Worm (Caenorhabditis elegans): ENCODE data around the gene H03G16.7.

Gene H03G16.7

DNA sequence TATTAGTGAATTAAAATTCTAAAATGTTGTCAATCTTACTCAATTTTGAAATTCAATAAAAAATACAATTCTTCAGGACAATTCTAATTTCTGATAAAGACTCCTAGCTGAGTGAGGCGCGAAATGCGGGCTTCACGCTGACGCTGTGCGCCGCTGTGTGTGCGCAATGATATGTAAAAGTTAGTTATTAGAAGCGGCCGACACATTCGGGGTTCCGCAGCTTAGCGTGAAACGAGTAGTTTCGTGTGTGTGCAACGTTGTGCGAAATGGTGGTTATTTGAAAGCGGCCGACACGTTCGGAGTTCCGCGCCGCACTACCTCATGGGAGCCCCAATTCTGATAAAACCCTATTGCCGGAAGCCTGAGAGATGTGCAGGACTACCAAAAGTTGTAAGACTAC, 19.4 kb upstream of the H03G16.7 start:
- TF ChIP-seq fkh-10 (GFP tag; optimal IDR thresholded peaks at IDR 0.05) (no peak), elt-4 (tag; optimal IDR thresholded peaks at IDR 0.05) (no peak), C38D4.7 (GFP tag; optimal IDR thresholded peaks at IDR 0.05) (no peak), ceh-14 (tag; optimal IDR thresholded peaks at IDR 0.05) (no peak), pat-9 (tag; optimal IDR thresholded peaks at IDR 0.05) (no peak), T23F11.4 (GFP tag; optimal IDR thresholded peaks at IDR 0.05) (no peak), pag-3 (tag; optimal IDR thresholded peaks at IDR 0.05; ENCODE audit: borderline replicate concordance) (no peak), che-1 (tag; optimal IDR thresholded peaks at IDR 0.05) (no peak)

DNA sequence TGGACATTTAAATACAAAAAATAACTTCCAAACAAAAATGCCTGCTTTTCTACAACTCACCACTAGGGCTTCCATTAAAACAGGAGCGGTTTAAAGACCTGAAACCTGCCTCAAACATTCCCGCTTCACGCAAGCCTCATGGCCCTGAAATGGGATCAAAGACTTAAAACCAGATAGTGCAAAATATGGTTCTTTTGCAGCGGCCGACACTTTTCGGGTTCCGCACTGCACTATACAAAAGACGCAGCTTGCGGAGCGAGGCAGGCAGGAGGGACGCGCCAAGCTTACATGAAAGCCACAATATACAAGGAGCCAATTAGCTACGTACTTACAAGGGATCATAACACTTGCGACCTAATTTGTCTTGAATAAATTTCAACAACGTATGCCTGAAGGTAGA, 17.7 kb upstream of the H03G16.7 start:
- TF ChIP-seq gmeb-2 (tag; optimal IDR thresholded peaks at IDR 0.05) (no peak), syd-9 (tag; optimal IDR thresholded peaks at IDR 0.05) (no peak), ahr-1 (tag; optimal IDR thresholded peaks at IDR 0.05) (no peak), pax-1 (tag; optimal IDR thresholded peaks at IDR 0.05) (no peak), sdc-2 (tag; optimal IDR thresholded peaks at IDR 0.05) (no peak), unc-3 (GFP tag; conservative IDR thresholded peaks at IDR 0.05) (no peak), unc-3 (tag; optimal IDR thresholded peaks at IDR 0.05) (no peak), nhr-232 (tag; optimal IDR thresholded peaks at IDR 0.05) (no peak), K09A11.1 (tag; optimal IDR thresholded peaks at IDR 0.05; ENCODE audit: insufficient read depth) (no peak), tbx-2 (tag; optimal IDR thresholded peaks at IDR 0.05) (no peak), elt-4 (tag; optimal IDR thresholded peaks at IDR 0.05) (no peak)

DNA sequence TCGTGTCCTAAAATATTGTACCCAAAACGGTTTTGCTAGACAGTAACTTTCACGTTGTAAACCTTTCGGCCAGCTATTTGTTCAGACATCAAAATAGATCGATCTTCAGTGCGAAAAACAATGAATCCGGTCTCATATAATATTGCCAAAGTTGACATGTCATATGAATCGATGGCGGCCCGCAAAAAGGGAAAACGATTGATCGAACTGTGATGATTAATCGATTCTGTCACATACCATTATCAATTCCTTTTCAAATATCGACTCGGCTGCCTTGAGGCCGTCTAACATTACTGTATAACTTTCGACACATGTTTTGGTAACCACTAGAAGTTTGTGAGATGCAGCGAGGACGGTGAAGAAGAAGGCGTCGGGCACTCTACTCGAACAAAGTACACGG, 17.1 kb upstream of the H03G16.7 start:
- no peak for TF ChIP-seq unc-86 (tag; optimal IDR thresholded peaks at IDR 0.05)
- TF ChIP-seq sox-4 (tag; optimal IDR thresholded peaks at IDR 0.05) = no peak
- TF ChIP-seq unc-3 (GFP tag; conservative IDR thresholded peaks at IDR 0.05) = no peak
- TF ChIP-seq unc-3 (tag; optimal IDR thresholded peaks at IDR 0.05) = no peak
- no peak for TF ChIP-seq ceh-9 (tag; optimal IDR thresholded peaks at IDR 0.05)
- TF ChIP-seq pag-3 (tag; optimal IDR thresholded peaks at IDR 0.05; ENCODE audit: borderline replicate concordance) = no peak
- TF ChIP-seq hlh-6 (tag; optimal IDR thresholded peaks at IDR 0.05) = no peak
- no peak for TF ChIP-seq nhr-11 (tag; optimal IDR thresholded peaks at IDR 0.05)
- no peak for TF ChIP-seq rnt-1 (tag; optimal IDR thresholded peaks at IDR 0.05)
- no peak for TF ChIP-seq elt-2 (tag; optimal IDR thresholded peaks at IDR 0.05)
- TF ChIP-seq pat-9 (tag; optimal IDR thresholded peaks at IDR 0.05) = no peak
- no peak for TF ChIP-seq unc-42 (tag; optimal IDR thresholded peaks at IDR 0.05)
- no peak for TF ChIP-seq pros-1 (tag; optimal IDR thresholded peaks at IDR 0.05)
- no peak for TF ChIP-seq pha-2 (tag; optimal IDR thresholded peaks at IDR 0.05)
- TF ChIP-seq ceh-19 (GFP tag; optimal IDR thresholded peaks at IDR 0.05) = no peak
- no peak for TF ChIP-seq ceh-14 (tag; optimal IDR thresholded peaks at IDR 0.05)
- no peak for TF ChIP-seq ceh-30 (tag; optimal IDR thresholded peaks at IDR 0.05)
- TF ChIP-seq eyg-1 (tag; optimal IDR thresholded peaks at IDR 0.05) = no peak

DNA sequence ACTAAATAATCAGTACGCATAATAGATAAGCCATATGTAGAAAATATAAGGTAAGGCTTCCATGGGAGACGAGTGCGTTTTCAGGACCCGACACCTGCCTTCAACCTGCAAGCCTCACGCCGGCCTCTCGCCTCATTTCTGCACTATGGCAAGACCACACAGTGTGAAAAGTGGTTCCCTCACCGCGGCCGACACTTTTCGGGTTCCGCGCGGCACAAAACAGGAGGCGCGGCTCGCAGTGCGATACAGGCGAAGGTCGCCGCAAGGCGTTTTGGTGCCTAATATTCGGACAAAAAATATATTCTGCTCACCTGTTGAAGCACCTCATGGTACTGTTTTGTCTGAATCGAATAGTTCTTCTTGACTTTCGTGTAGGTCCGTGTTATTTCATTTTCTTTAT, 14.3 kb upstream of the H03G16.7 start:
- no peak for TF ChIP-seq Y22D7AL.16 (tag; optimal IDR thresholded peaks at IDR 0.05)
- TF ChIP-seq dve-1 (tag; optimal IDR thresholded peaks at IDR 0.05) = no peak
- no peak for TF ChIP-seq hlh-13 (GFP tag; optimal IDR thresholded peaks at IDR 0.05)
- TF ChIP-seq ceh-9 (tag; optimal IDR thresholded peaks at IDR 0.05) = no peak
- TF ChIP-seq ceh-14 (tag; optimal IDR thresholded peaks at IDR 0.05) = no peak
- no peak for TF ChIP-seq ceh-18 (tag; optimal IDR thresholded peaks at IDR 0.05)
- TF ChIP-seq pros-1 (tag; optimal IDR thresholded peaks at IDR 0.05) = no peak
- TF ChIP-seq ref-2 (tag; optimal IDR thresholded peaks at IDR 0.05) = no peak
- TF ChIP-seq pag-3 (tag; optimal IDR thresholded peaks at IDR 0.05; ENCODE audit: borderline replicate concordance) = no peak
- TF ChIP-seq ceh-22 (tag; optimal IDR thresholded peaks at IDR 0.05) = no peak
- no peak for TF ChIP-seq ets-4 (tag; optimal IDR thresholded peaks at IDR 0.05)
- TF ChIP-seq pha-2 (tag; optimal IDR thresholded peaks at IDR 0.05) = no peak
- TF ChIP-seq lin-11 (tag; optimal IDR thresholded peaks at IDR 0.05) = no peak
- TF ChIP-seq ceh-48 (tag; optimal IDR thresholded peaks at IDR 0.05) = no peak

All from whole organism, late embryonic.